Worm (Caenorhabditis elegans) whole organism, mixed stage, embryonic: Measurements from ENCODE around the gene F54C8.7.

Experiments
- M03D4.4 ChIP-seq: sonication (generic microtip); optimal IDR thresholded peaks from 2 replicates; lab custom pipeline; 2017; ENCODE audit warnings: mild to moderate bottlenecking, missing genetic modification characterization, missing compliant biosample characterization
- bed-3 ChIP-seq: fragments of 200-800 bp; sonication (Bioruptor generic); optimal IDR thresholded peaks from 3 replicates; lab custom pipeline; 2018; ENCODE audit warnings: mild to moderate bottlenecking, missing genetic modification characterization, moderate library complexity, missing compliant biosample characterization
- ceh-39 ChIP-seq: fragments of 150-350 bp; optimal IDR thresholded peaks from 2 replicates; lab custom pipeline; 2014; ENCODE audit warnings: missing biosample characterization, missing genetic modification characterization
- ceh-43 ChIP-seq: fragments of 200-800 bp; sonication (Bioruptor generic); optimal IDR thresholded peaks from 2 replicates; lab custom pipeline; 2018; ENCODE audit warnings: mild to moderate bottlenecking, missing genetic modification characterization, moderate library complexity, missing compliant biosample characterization
- ceh-83 ChIP-seq: fragments of 200-800 bp; sonication (Bioruptor generic); optimal IDR thresholded peaks from 2 replicates; lab custom pipeline; 2018; ENCODE audit warnings: mild to moderate bottlenecking, missing genetic modification characterization, missing compliant biosample characterization
- ces-1 ChIP-seq: fragments of 150-350 bp; optimal IDR thresholded peaks from 2 replicates; lab custom pipeline; 2014; ENCODE audit warnings: missing biosample characterization, missing genetic modification reagents, missing genetic modification characterization
- cnd-1 ChIP-seq: fragments of 200-800 bp; sonication (Bioruptor generic); optimal IDR thresholded peaks from 2 replicates; lab custom pipeline; 2018; ENCODE audit warnings: mild to moderate bottlenecking, missing genetic modification characterization, missing compliant biosample characterization
- elt-1 ChIP-seq: sonication (generic microtip); optimal IDR thresholded peaks from 2 replicates; lab custom pipeline; 2017; ENCODE audit warnings: missing genetic modification characterization, mild to moderate bottlenecking, missing compliant biosample characterization, antibody characterized with exemption, moderate library complexity, borderline replicate concordance; ENCODE audit not compliant: insufficient read depth
- elt-3 ChIP-seq: fragments of 150-350 bp; optimal IDR thresholded peaks from 2 replicates; lab custom pipeline; 2014; ENCODE audit warnings: missing biosample characterization, missing genetic modification characterization
- flh-1 ChIP-seq: fragments of 200-800 bp; sonication (Bioruptor generic); optimal IDR thresholded peaks from 2 replicates; lab custom pipeline; 2018; ENCODE audit warnings: mild to moderate bottlenecking, missing genetic modification characterization, moderate library complexity, missing compliant biosample characterization
- ham-2 ChIP-seq: fragments of 200-800 bp; sonication (Bioruptor generic); optimal IDR thresholded peaks from 2 replicates; lab custom pipeline; 2018; ENCODE audit warnings: mild to moderate bottlenecking, missing genetic modification characterization, missing compliant biosample characterization
- hlh-1 ChIP-seq: fragments of 150-350 bp; optimal IDR thresholded peaks from 2 replicates; lab custom pipeline; 2014; ENCODE audit warnings: missing biosample characterization, missing genetic modification reagents, missing genetic modification characterization
- lin-13 ChIP-seq: fragments of 150-350 bp; optimal IDR thresholded peaks from 2 replicates; lab custom pipeline; 2014; ENCODE audit warnings: missing biosample characterization, missing genetic modification characterization
- lin-32 ChIP-seq: fragments of 200-800 bp; sonication (Bioruptor generic); optimal IDR thresholded peaks from 2 replicates; lab custom pipeline; 2018; ENCODE audit warnings: mild to moderate bottlenecking, missing genetic modification characterization, missing compliant biosample characterization
- lsy-2 ChIP-seq: fragments of 150-350 bp; optimal IDR thresholded peaks from 2 replicates; lab custom pipeline; 2014; ENCODE audit warnings: missing biosample characterization, missing genetic modification characterization
- mab-5 ChIP-seq: fragments of 150-350 bp; optimal IDR thresholded peaks from 2 replicates; lab custom pipeline; 2014; ENCODE audit warnings: missing biosample characterization, missing genetic modification characterization
- mep-1 ChIP-seq: fragments of 150-350 bp; optimal IDR thresholded peaks from 2 replicates; lab custom pipeline; 2017; ENCODE audit warnings: missing biosample characterization, missing genetic modification reagents, missing genetic modification characterization, inconsistent platforms
- nhr-12 ChIP-seq: fragments of 150-350 bp; optimal IDR thresholded peaks from 2 replicates; lab custom pipeline; 2014; ENCODE audit warnings: missing biosample characterization, missing genetic modification characterization
- nhr-2 ChIP-seq: fragments of 150-350 bp; optimal IDR thresholded peaks from 2 replicates; lab custom pipeline; 2014; ENCODE audit warnings: missing biosample characterization, missing genetic modification characterization
- nhr-28 ChIP-seq: fragments of 150-350 bp; optimal IDR thresholded peaks from 2 replicates; lab custom pipeline; 2014; ENCODE audit warnings: missing biosample characterization, missing genetic modification characterization
- nhr-76 ChIP-seq: sonication (generic microtip); optimal IDR thresholded peaks from 2 replicates; lab custom pipeline; 2017; ENCODE audit warnings: missing biosample characterization, missing genetic modification characterization
- pha-4 ChIP-seq: fragments of 150-350 bp; optimal IDR thresholded peaks from 2 replicates; lab custom pipeline; 2018; ENCODE audit warnings: missing biosample characterization, missing genetic modification reagents, missing genetic modification characterization
- sem-2 ChIP-seq: fragments of 200-800 bp; sonication (Bioruptor generic); optimal IDR thresholded peaks from 2 replicates; lab custom pipeline; 2018; ENCODE audit warnings: mild to moderate bottlenecking, missing genetic modification characterization, missing compliant biosample characterization
- snpc-4 ChIP-seq: fragments of 150-350 bp; optimal IDR thresholded peaks from 2 replicates; lab custom pipeline; 2014; ENCODE audit warnings: missing biosample characterization, missing genetic modification characterization
- sptf-1 ChIP-seq: sonication (generic microtip); optimal IDR thresholded peaks from 2 replicates; lab custom pipeline; 2017; ENCODE audit warnings: mild to moderate bottlenecking, missing genetic modification characterization, moderate library complexity, missing compliant biosample characterization
- tbx-8 ChIP-seq: fragments of 200-800 bp; sonication (Bioruptor generic); optimal IDR thresholded peaks from 2 replicates; lab custom pipeline; 2018; ENCODE audit warnings: mild to moderate bottlenecking, missing genetic modification characterization, moderate library complexity, missing compliant biosample characterization
- unc-120 ChIP-seq: sonication (generic microtip); optimal IDR thresholded peaks from 2 replicates; lab custom pipeline; 2017; ENCODE audit warnings: missing genetic modification characterization, missing compliant biosample characterization; ENCODE audit not compliant: poor library complexity, severe bottlenecking
- unc-39 ChIP-seq: fragments of 150-350 bp; optimal IDR thresholded peaks from 2 replicates; lab custom pipeline; 2014; ENCODE audit warnings: missing biosample characterization, missing genetic modification characterization
- unc-62 ChIP-seq: fragments of 150-350 bp; optimal IDR thresholded peaks from 2 replicates; lab custom pipeline; 2014; ENCODE audit warnings: missing biosample characterization, missing genetic modification reagents, missing genetic modification characterization
- zip-8 ChIP-seq: fragments of 150-350 bp; optimal IDR thresholded peaks from 2 replicates; lab custom pipeline; 2014; ENCODE audit warnings: missing biosample characterization, missing genetic modification characterization
- ztf-11 ChIP-seq: fragments of 150-350 bp; optimal IDR thresholded peaks from 2 replicates; lab custom pipeline; 2014; ENCODE audit warnings: missing biosample characterization, missing genetic modification characterization

The F54C8.7 gene

DNA sequence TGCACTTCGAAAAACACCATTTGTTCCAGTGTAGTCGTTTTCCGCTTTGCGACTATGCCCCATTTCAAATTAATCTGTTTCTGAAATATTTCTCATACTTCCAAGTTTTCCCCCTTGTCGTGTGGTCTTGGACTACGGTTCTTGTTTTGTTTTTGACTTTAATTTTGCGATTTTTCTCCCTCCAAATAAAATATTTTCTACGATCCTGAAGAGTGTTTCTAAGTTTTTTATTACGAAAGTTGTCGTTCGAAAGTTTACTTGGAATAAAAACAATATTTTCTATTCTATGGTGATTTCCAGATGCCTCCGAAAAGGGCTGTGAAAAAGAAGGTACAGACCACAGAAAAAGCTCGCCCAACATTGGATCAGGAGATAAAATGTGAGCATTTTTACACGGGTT, 14.0 kb upstream of the F54C8.7 start, which contains the start of gene tag-342:
Gene tag-342, plus strand, starts transcription at position 301 of the 400 bp plus-strand sequence.
- TF ChIP-seq nhr-2 (tag; lab: Kevin White, UChicago) (no peak), zip-8 (tag; lab: Kevin White, UChicago) (no peak), ces-1 (no peak), elt-3 (tag; lab: Kevin White, UChicago) (no peak), ceh-83 (GFP tag; lab: Kevin White, UChicago) (no peak), unc-62 (no peak), snpc-4 (tag; lab: Kevin White, UChicago) (no peak), lin-13 (tag; lab: Kevin White, UChicago) (no peak), unc-39 (tag; lab: Kevin White, UChicago) (no peak), M03D4.4 (tag; lab: Kevin White, UChicago) (no peak)
- TF ChIP-seq, all 35 proteins: peak for 0

DNA sequence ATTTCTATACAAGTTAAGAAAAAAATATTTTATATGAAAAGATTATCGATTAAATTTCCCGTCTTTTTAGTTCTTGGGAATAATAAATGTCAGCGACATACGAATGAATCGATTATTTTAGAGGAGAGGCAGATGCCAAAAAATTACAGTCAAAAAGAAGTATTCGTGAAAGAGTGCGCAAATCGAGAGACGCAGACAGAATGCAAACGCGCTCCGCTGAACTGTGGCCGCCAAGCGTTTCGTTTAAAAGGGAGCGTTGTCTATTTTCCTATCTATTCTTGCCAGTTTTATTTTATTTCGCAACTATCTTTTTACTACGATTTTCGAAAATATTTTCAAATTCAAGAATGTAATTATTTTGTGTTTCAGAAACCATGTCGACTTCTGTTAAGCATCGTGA, 13.2 kb upstream of the F54C8.7 start, which contains the start of gene baf-1:
Gene baf-1, plus strand, starts transcription at position 370 of the 400 bp plus-strand sequence.
- TF ChIP-seq unc-39 (tag; lab: Kevin White, UChicago) (no peak), ceh-39 (tag; lab: Kevin White, UChicago) (peak; percentile 79), lsy-2 (tag; lab: Kevin White, UChicago) (peak; percentile 54), nhr-2 (tag; lab: Kevin White, UChicago) (no peak), snpc-4 (tag; lab: Kevin White, UChicago) (no peak), nhr-76 (tag; lab: Kevin White, UChicago) (no peak), sem-2 (GFP tag; lab: Kevin White, UChicago) (no peak), M03D4.4 (tag; lab: Kevin White, UChicago) (no peak), ceh-83 (GFP tag; lab: Kevin White, UChicago) (no peak), elt-3 (tag; lab: Kevin White, UChicago) (no peak), sptf-1 (tag; lab: Kevin White, UChicago) (no peak), hlh-1 (tag; lab: Kevin White, UChicago) (no peak), ztf-11 (no peak), lin-32 (GFP tag; lab: Kevin White, UChicago) (no peak), ceh-43 (GFP tag; lab: Kevin White, UChicago) (no peak), unc-120 (no peak), mep-1 (tag; lab: Kevin White, UChicago) (peak; percentile 55), nhr-28 (tag; lab: Kevin White, UChicago) (no peak)

DNA sequence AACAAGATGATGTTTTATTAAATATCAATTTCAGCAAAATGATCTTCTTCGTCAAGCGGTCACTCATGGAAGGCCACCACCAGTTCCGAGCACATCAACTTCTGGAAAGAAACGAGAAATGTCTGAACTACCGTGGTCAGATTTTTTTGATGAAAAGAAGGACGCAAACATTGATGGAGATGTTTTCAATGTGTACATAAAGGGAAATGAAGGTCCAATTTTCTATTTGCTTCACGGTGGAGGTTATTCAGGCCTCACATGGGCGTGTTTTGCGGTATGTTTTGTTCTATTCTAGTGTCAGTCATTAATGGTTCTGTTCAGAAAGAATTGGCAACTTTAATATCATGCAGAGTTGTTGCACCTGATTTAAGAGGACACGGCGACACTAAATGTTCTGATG, 12.0 kb upstream of the F54C8.7 start, which contains the start of gene B0464.6:
Gene B0464.6, minus strand, starts transcription at position 101 of the 400 bp plus-strand sequence.
- TF ChIP-seq unc-120 (no peak), flh-1 (GFP tag; lab: Kevin White, UChicago) (no peak), ces-1 (no peak), ceh-43 (GFP tag; lab: Kevin White, UChicago) (no peak), nhr-76 (tag; lab: Kevin White, UChicago) (no peak), cnd-1 (no peak), sem-2 (GFP tag; lab: Kevin White, UChicago) (no peak), hlh-1 (tag; lab: Kevin White, UChicago) (no peak), pha-4 (tag; lab: Kevin White, UChicago) (no peak), nhr-12 (no peak), nhr-28 (tag; lab: Kevin White, UChicago) (no peak), ham-2 (GFP tag; lab: Kevin White, UChicago) (no peak), bed-3 (no peak), tbx-8 (no peak)

DNA sequence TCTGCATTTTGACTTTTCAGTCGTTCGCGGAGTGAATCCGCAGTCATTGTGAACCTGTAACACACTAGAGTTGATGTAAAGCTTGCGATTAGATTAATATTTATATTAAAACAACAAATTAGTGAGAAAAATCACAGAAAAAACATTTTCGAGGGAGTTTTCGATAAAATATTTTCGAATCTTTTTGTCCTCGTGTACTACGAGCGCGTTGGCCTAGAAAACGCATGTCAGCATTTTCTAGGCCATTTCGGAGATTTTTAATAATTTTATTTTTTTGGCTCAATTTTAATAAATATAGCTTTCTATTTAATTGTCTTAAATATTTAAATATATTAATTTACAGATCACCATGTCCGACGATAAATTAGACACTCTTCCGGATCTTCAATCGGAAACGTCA, 11.6 kb upstream of the F54C8.7 start, which contains the start of gene B0464.9:
Gene B0464.9, plus strand, starts transcription at position 344 of the 400 bp plus-strand sequence.
- TF ChIP-seq nhr-2 (tag; lab: Kevin White, UChicago) (no peak), mab-5 (tag; lab: Kevin White, UChicago) (no peak), sptf-1 (tag; lab: Kevin White, UChicago) (peak; percentile 35), elt-1 (tag; lab: Kevin White, UChicago) (no peak), cnd-1 (no peak), zip-8 (tag; lab: Kevin White, UChicago) (no peak), M03D4.4 (tag; lab: Kevin White, UChicago) (no peak), unc-39 (tag; lab: Kevin White, UChicago) (no peak), pha-4 (tag; lab: Kevin White, UChicago) (no peak), sem-2 (GFP tag; lab: Kevin White, UChicago) (no peak), lsy-2 (tag; lab: Kevin White, UChicago) (peak; percentile 16), snpc-4 (tag; lab: Kevin White, UChicago) (no peak), mep-1 (tag; lab: Kevin White, UChicago) (peak; percentile 42), ceh-83 (GFP tag; lab: Kevin White, UChicago) (peak; percentile 42), tbx-8 (no peak), nhr-12 (no peak), nhr-28 (tag; lab: Kevin White, UChicago) (no peak), ces-1 (peak; percentile 46)
